Worm (Caenorhabditis elegans): Measurements from ENCODE around the gene R07E5.17.

The R07E5.17 gene

DNA sequence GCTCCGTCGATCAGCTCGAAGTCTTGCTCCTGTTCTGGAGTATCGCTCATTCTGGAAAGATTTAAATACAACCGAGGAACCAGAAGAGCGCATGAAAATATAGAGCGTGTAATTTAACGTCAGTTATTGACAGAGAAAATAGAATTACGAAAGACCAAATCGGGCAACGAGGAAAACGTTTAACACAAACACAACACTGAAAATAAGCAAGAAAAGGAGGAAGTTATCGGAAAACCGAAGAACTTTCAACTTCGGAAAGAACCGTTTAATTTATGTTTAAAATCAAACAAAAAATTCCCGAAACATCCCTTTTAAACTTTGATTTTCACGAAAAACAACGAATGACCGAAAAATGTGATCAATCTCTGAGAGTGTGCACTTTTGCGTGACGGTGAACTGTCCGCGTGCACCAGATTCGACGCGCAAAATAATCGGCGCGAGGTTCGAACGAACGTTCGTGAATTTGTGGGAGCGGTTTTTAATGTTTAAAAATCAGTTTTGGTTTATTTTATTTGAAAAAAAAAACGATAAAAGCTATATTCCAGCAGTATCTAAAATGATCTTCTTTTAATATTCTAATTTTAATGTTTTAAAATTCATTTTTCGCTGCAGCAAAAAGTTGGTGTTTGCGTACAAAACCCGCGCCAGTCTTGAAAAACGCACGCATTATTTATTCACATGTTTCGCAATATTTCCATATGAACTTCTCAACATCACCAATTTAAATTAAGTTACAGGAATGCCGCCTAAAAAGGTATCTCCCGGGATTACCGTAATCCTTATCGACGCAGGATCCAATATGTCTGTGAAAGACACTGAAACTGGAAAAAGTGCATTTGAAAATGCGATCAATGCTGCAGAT is 15.1 kb upstream of the R07E5.17 start, which contains the start of the genes R07E5.7 and cku-80:
TSS of gene R07E5.7 (minus strand) at position 51 of the 862 bp plus-strand sequence.
TSS of gene cku-80 (plus strand) at position 732 of the 862 bp plus-strand sequence.
- TF ChIP-seq fkh-10 (GFP tag; optimal IDR thresholded peaks at IDR 0.05) (no peak), elt-2 (tag; optimal IDR thresholded peaks at IDR 0.05) (peak; percentile 39), unc-86 (tag; optimal IDR thresholded peaks at IDR 0.05) (no peak), nfya-1 (tag; optimal IDR thresholded peaks at IDR 0.05) (peak; percentile 53), pat-9 (tag; optimal IDR thresholded peaks at IDR 0.05) (peak; percentile 12), pha-2 (tag; optimal IDR thresholded peaks at IDR 0.05) (no peak), ceh-34 (tag; optimal IDR thresholded peaks at IDR 0.05) (peak; percentile 20), hlh-13 (GFP tag; optimal IDR thresholded peaks at IDR 0.05) (no peak), hlh-30 (tag; optimal IDR thresholded peaks at IDR 0.05; ENCODE audit: insufficient read depth) (peak; percentile 64), unc-42 (tag; optimal IDR thresholded peaks at IDR 0.05) (peak; percentile 17), gmeb-2 (tag; optimal IDR thresholded peaks at IDR 0.05) (no peak), ets-4 (tag; optimal IDR thresholded peaks at IDR 0.05) (no peak), C38D4.7 (GFP tag; optimal IDR thresholded peaks at IDR 0.05) (no peak), T23F11.4 (GFP tag; optimal IDR thresholded peaks at IDR 0.05) (no peak)

- TF ChIP-seq tbx-7 (tag; optimal IDR thresholded peaks at IDR 0.05) (no peak), unc-3 (GFP tag; conservative IDR thresholded peaks at IDR 0.05) (no peak), unc-3 (tag; optimal IDR thresholded peaks at IDR 0.05) (no peak), ceh-30 (tag; optimal IDR thresholded peaks at IDR 0.05) (no peak), F13H6.1 (tag; optimal IDR thresholded peaks at IDR 0.05) (no peak), unc-86 (tag; optimal IDR thresholded peaks at IDR 0.05) (no peak), che-1 (tag; optimal IDR thresholded peaks at IDR 0.05) (no peak), syd-9 (tag; optimal IDR thresholded peaks at IDR 0.05) (no peak), ceh-31 (tag; optimal IDR thresholded peaks at IDR 0.05) (no peak), dve-1 (tag; optimal IDR thresholded peaks at IDR 0.05) (no peak)
Observed at ce11 chrIII:4417956-4418355, 13.7 kb upstream of the R07E5.17 start, which contains the start of the genes R07E5.19 and pdcd-2. Gene R07E5.19, minus strand, starts transcription at chrIII:4418056. Gene pdcd-2, minus strand, starts transcription at chrIII:4418057.

DNA sequence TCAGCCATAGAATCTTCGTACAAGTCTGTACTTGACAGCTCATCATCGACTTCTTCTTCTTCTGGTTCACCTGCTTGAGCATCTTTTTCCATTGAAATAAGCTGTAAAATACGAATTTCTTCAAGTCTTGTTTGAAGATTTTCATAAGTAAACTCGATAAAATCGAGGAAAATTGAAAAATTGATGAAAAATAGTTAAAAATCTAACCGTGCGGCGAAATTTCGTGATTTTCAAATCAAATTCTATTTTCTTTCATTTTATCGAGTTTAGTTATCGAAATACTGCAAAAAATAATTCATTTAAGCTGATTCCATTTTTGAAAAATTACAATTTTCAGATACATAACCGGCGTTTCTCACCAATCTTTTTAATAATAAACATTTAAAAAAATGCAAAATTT is 10.9 kb upstream of the R07E5.17 start, which contains the start of gene R07E5.11:
TSS of gene R07E5.11 (minus strand) at position 101 of the 400 bp plus-strand sequence.
- TF ChIP-seq fkh-10 (GFP tag; optimal IDR thresholded peaks at IDR 0.05): no peak

DNA sequence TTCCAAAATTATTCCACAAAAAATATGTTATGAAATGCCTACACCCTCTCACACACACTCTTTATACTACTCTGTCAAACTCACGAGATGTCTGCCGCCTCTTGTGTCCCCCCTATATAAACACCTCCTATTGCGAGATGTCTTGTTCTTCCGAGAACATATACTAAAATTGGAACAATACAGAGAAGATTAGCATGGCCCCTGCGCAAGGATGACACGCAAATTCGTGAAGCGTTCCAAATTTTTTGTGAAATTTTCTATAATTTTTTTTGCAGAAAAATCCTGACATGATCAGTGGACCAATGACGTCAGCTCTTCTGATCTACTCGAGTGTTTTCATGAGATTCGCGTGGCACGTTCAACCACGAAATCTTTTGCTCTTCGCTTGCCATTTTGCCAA is 9.8 kb upstream of the R07E5.17 start:
- TF ChIP-seq K09A11.1 (tag; optimal IDR thresholded peaks at IDR 0.05; ENCODE audit: insufficient read depth) (peak; percentile 22), fax-1 (tag; optimal IDR thresholded peaks at IDR 0.05) (peak; percentile 20), elt-2 (tag; optimal IDR thresholded peaks at IDR 0.05) (peak; percentile 57), unc-42 (tag; optimal IDR thresholded peaks at IDR 0.05) (peak; percentile 5), T23F11.4 (GFP tag; optimal IDR thresholded peaks at IDR 0.05) (peak; percentile 29), ceh-34 (tag; optimal IDR thresholded peaks at IDR 0.05) (peak; percentile 19), ceh-2 (tag; optimal IDR thresholded peaks at IDR 0.05) (peak; percentile 5), pha-2 (tag; optimal IDR thresholded peaks at IDR 0.05) (peak; percentile 42), tbx-2 (tag; optimal IDR thresholded peaks at IDR 0.05) (peak; percentile 44), sox-2 (GFP tag; IDR thresholded peaks at IDR 0.05) (peak; percentile 63), pat-9 (tag; optimal IDR thresholded peaks at IDR 0.05) (peak; percentile 13), nfya-1 (tag; optimal IDR thresholded peaks at IDR 0.05) (peak; percentile 12), lin-11 (tag; optimal IDR thresholded peaks at IDR 0.05) (peak; percentile 12), che-1 (tag; optimal IDR thresholded peaks at IDR 0.05) (peak; percentile 11), zip-5 (tag; optimal IDR thresholded peaks at IDR 0.05) (peak; percentile 8), nhr-232 (tag; optimal IDR thresholded peaks at IDR 0.05) (peak; percentile 9), C38D4.7 (GFP tag; optimal IDR thresholded peaks at IDR 0.05) (peak; percentile 41), Y22D7AL.16 (tag; optimal IDR thresholded peaks at IDR 0.05) (peak; percentile 20), ceh-14 (tag; optimal IDR thresholded peaks at IDR 0.05) (peak; percentile 41), ceh-45 (GFP tag; IDR thresholded peaks at IDR 0.05) (peak; percentile 66; the same call in 1 of the 2 replicates), ceh-6 (GFP tag; optimal IDR thresholded peaks at IDR 0.05) (peak; percentile 38), ceh-18 (tag; optimal IDR thresholded peaks at IDR 0.05) (peak; percentile 11), hlh-6 (tag; optimal IDR thresholded peaks at IDR 0.05) (peak; percentile 23), hlh-15 (tag; optimal IDR thresholded peaks at IDR 0.05) (peak; percentile 7), syd-9 (tag; optimal IDR thresholded peaks at IDR 0.05) (peak; percentile 30), fkh-6 (tag; optimal IDR thresholded peaks at IDR 0.05) (peak; percentile 19)

All from whole organism, late embryonic.